Worm (Caenorhabditis elegans): ENCODE measurements around the gene zim-3.

DNA sequence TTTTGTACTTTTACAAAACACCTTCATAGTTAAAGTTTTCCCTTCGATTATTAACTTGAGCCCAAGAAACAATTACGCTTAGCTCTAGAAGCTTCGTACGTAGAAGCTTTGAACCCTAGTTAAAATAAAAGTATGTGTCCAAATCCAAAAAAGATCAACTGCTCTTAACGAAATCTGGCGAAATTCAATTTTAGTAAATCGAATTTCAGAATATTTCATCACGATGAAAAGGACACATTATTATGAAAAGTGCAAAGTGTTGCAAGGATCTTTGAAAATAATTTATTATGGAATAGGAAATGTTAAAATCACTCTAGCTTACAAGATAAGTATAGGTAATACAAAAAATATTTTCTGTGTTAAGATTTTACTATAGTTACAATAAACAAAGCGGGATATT lies 6.8 kb downstream of the zim-3 start:
- TF ChIP-seq ama-1 (optimal IDR thresholded peaks at IDR 0.05): no peak
- TF ChIP-seq pes-1 (GFP tag; IDR thresholded peaks at IDR 0.05): no peak
- no peak for TF ChIP-seq hmg-4 (GFP tag; optimal IDR thresholded peaks at IDR 0.05)
- no peak for TF ChIP-seq ets-7 (tag; optimal IDR thresholded peaks at IDR 0.05)
- no peak for TF ChIP-seq hnd-1 (tag; optimal IDR thresholded peaks at IDR 0.05)
- TF ChIP-seq sea-1 (GFP tag; conservative IDR thresholded peaks at IDR 0.05): no peak
- no peak for TF ChIP-seq ceh-36 (tag; optimal IDR thresholded peaks at IDR 0.05)
- no peak for TF ChIP-seq hmbx-1 (tag; optimal IDR thresholded peaks at IDR 0.05)
- no peak for TF ChIP-seq tra-4 (tag; optimal IDR thresholded peaks at IDR 0.05)
- TF ChIP-seq flt-1 (GFP tag; IDR thresholded peaks at IDR 0.05): no peak
- no peak for TF ChIP-seq scrt-1 (GFP tag; IDR thresholded peaks at IDR 0.05)
- no peak for TF ChIP-seq B0310.2 (tag; optimal IDR thresholded peaks at IDR 0.05)
- TF ChIP-seq F13C5.2 (tag; optimal IDR thresholded peaks at IDR 0.05): no peak
- TF ChIP-seq tbx-37 (GFP tag; conservative IDR thresholded peaks at IDR 0.05): no peak

Data from whole organism, early embryonic.